Worm (Caenorhabditis elegans) whole organism, young adult: ENCODE data around the gene F18E3.11.

Source experiments
- ceh-40 ChIP-seq: fragments of 200-800 bp; sonication (Bioruptor generic); IDR thresholded peaks from 2 replicates; pipeline ENCODE4 v1.3.6; 2022; ENCODE audit warnings: missing genetic modification characterization, missing compliant biosample characterization
- snpc-1.3 ChIP-seq: sonication (generic microtip); optimal IDR thresholded peaks from 2 replicates; lab custom pipeline; 2017; ENCODE audit warnings: missing genetic modification characterization, mild to moderate bottlenecking, missing compliant biosample characterization, antibody characterized with exemption, moderate library complexity, missing genotype, missing genetic modification reagents; ENCODE audit not compliant: insufficient read depth

- TF ChIP-seq ceh-40 (no peak), snpc-1.3 (tag; lab: Kevin White, UChicago) (no peak)
Observed at ce11 chrV:7409599-7409998, 3.7 kb upstream of the F18E3.11 start, which contains the start of gene R13D7.2.
